Fruit fly (Drosophila melanogaster) whole organism, embryonic: ENCODE data around the gene CG6788.

Experiments
- Ada2b ChIP-seq: fragments of 200-800 bp; sonication (Bioruptor generic); IDR thresholded peaks from 2 replicates; pipeline ENCODE4 v1.3.6; 2022; ENCODE audit warnings: missing biosample characterization, missing genetic modification characterization
- Antp ChIP-seq: fragments of 200-800 bp; sonication (Bioruptor generic); optimal IDR thresholded peaks from 3 replicates; lab custom pipeline; 2016; ENCODE audit warnings: missing biosample characterization, missing genetic modification characterization
- CG10366 ChIP-seq: fragments of 200-800 bp; sonication (Bioruptor generic); IDR thresholded peaks from 2 replicates; pipeline ENCODE4 v1.3.6; 2022; ENCODE audit warnings: missing biosample characterization, missing genetic modification characterization
- CG10979 ChIP-seq: fragments of 200-800 bp; sonication (Bioruptor generic); optimal IDR thresholded peaks from 2 replicates; lab custom pipeline; 2018; ENCODE audit warnings: missing biosample characterization, mild to moderate bottlenecking, missing genetic modification characterization, moderate library complexity
- CG11085 ChIP-seq: fragments of 200-800 bp; sonication (Bioruptor generic); IDR thresholded peaks from 2 replicates; pipeline ENCODE4 v1.3.6; 2022; ENCODE audit warnings: missing biosample characterization, missing genetic modification characterization
- CG11504 ChIP-seq: fragments of 200-800 bp; sonication (Bioruptor generic); optimal IDR thresholded peaks from 3 replicates; lab custom pipeline; 2019; ENCODE audit warnings: missing biosample characterization, mild to moderate bottlenecking, missing genetic modification characterization, moderate library complexity
- CG13775 ChIP-seq: fragments of 200-800 bp; sonication (Bioruptor generic); optimal IDR thresholded peaks from 3 replicates; lab custom pipeline; 2017; ENCODE audit warnings: missing biosample characterization, mild to moderate bottlenecking, missing genetic modification characterization
- CG14441 ChIP-seq: fragments of 200-800 bp; sonication (Bioruptor generic); IDR thresholded peaks from 2 replicates; pipeline ENCODE4 v1.3.6; 2022; ENCODE audit warnings: missing biosample characterization, missing genetic modification characterization
- CG14667 ChIP-seq: fragments of 200-800 bp; sonication (Bioruptor generic); IDR thresholded peaks from 2 replicates; pipeline ENCODE4 v1.3.6; 2022; ENCODE audit warnings: missing biosample characterization, missing genetic modification characterization
- CG15269 ChIP-seq: fragments of 200-800 bp; sonication (Bioruptor generic); optimal IDR thresholded peaks from 2 replicates; lab custom pipeline; 2018; ENCODE audit warnings: missing biosample characterization, mild to moderate bottlenecking, missing genetic modification characterization, moderate library complexity
- CG1832 ChIP-seq: fragments of 200-800 bp; sonication (Bioruptor generic); optimal IDR thresholded peaks from 2 replicates; lab custom pipeline; 2017; ENCODE audit warnings: missing biosample characterization, mild to moderate bottlenecking, missing genetic modification characterization, inconsistent platforms
- CG2875 ChIP-seq: fragments of 200-800 bp; sonication (Bioruptor generic); optimal IDR thresholded peaks from 2 replicates; lab custom pipeline; 2017; ENCODE audit warnings: missing biosample characterization, mild to moderate bottlenecking, missing genetic modification characterization, missing genetic modification reagents
- CG2889 ChIP-seq: fragments of 200-800 bp; sonication (Bioruptor generic); IDR thresholded peaks from 3 replicates; pipeline ENCODE4 v1.3.6; 2022; ENCODE audit warnings: missing biosample characterization, missing genetic modification characterization
- CG3281 ChIP-seq: fragments of 200-800 bp; sonication (Bioruptor generic); optimal IDR thresholded peaks from 3 replicates; lab custom pipeline; 2017; ENCODE audit warnings: missing biosample characterization, mild to moderate bottlenecking, missing genetic modification characterization
- CG4854 ChIP-seq: fragments of 200-800 bp; sonication (Bioruptor generic); optimal IDR thresholded peaks from 2 replicates; lab custom pipeline; 2016; ENCODE audit warnings: missing biosample characterization, missing genetic modification characterization, inconsistent platforms
- CG5245 ChIP-seq: fragments of 200-800 bp; sonication (Bioruptor generic); optimal IDR thresholded peaks from 3 replicates; lab custom pipeline; 2016; ENCODE audit warnings: missing biosample characterization, missing genetic modification characterization
- CG6791 ChIP-seq: fragments of 200-800 bp; sonication (Bioruptor generic); IDR thresholded peaks from 3 replicates; pipeline ENCODE4 v1.3.6; 2022; ENCODE audit warnings: missing biosample characterization, missing genetic modification characterization; ENCODE audit not compliant: partially characterized antibody
- CG7271 ChIP-seq: fragments of 200-800 bp; sonication (Bioruptor generic); optimal IDR thresholded peaks from 2 replicates; lab custom pipeline; 2018; ENCODE audit warnings: missing biosample characterization, mild to moderate bottlenecking, missing genetic modification characterization, moderate library complexity
- CG8290 ChIP-seq, 3 experiments: fragments of 200-800 bp; sonication (Bioruptor generic); optimal IDR thresholded peaks; 2 replicates each; lab custom pipeline; 2016 to 2019; ENCODE audit warnings: missing biosample characterization in 3 of 3, missing genetic modification characterization in 3 of 3, mild to moderate bottlenecking in 2 of 3, moderate library complexity in 1 of 3
- Drgx ChIP-seq: fragments of 200-800 bp; sonication (Bioruptor generic); IDR thresholded peaks from 2 replicates; pipeline ENCODE4 v1.3.6; 2022; ENCODE audit warnings: missing biosample characterization, missing genetic modification characterization
- Eip74EF ChIP-seq, 2 experiments: fragments of 200-800 bp in 1 of 2; fragments of >200 bp in 1 of 2; sonication (Bioruptor generic) in 1 of 2; optimal IDR thresholded peaks; 2 replicates each; lab custom pipeline; 2017 to 2019; ENCODE audit warnings: missing biosample characterization in 2 of 2, missing genetic modification characterization in 2 of 2, mild to moderate bottlenecking in 1 of 2, moderate library complexity in 1 of 2
- HLH4C ChIP-seq: fragments of 200-800 bp; sonication (Bioruptor generic); IDR thresholded peaks from 3 replicates; pipeline ENCODE4 v1.3.6; 2022; ENCODE audit warnings: missing biosample characterization, missing genetic modification characterization; ENCODE audit not compliant: partially characterized antibody
- Hmr ChIP-seq: fragments of 200-800 bp; sonication (Bioruptor generic); optimal IDR thresholded peaks from 3 replicates; lab custom pipeline; 2017; ENCODE audit warnings: mild to moderate bottlenecking, missing biosample characterization, missing genetic modification reagents, missing genetic modification characterization
- Hr51 ChIP-seq, 2 experiments: fragments of 200-800 bp; sonication (Bioruptor generic); optimal IDR thresholded peaks; 2 replicates in 1 of 2; 3 replicates in 1 of 2; lab custom pipeline; 2016 to 2018; ENCODE audit warnings: missing biosample characterization in 2 of 2, missing genetic modification characterization in 2 of 2, mild to moderate bottlenecking in 1 of 2, moderate library complexity in 1 of 2
- Hsf ChIP-seq: fragments of 200-800 bp; sonication (Bioruptor generic); optimal IDR thresholded peaks from 3 replicates; lab custom pipeline; 2016; ENCODE audit warnings: missing biosample characterization, missing genetic modification characterization
- Jarid2 ChIP-seq: fragments of 200-800 bp; sonication (Bioruptor generic); optimal IDR thresholded peaks from 3 replicates; lab custom pipeline; 2017; ENCODE audit warnings: mild to moderate bottlenecking, missing biosample characterization, missing genetic modification reagents, missing genetic modification characterization
- Lim3 ChIP-seq: fragments of 200-800 bp; sonication (Bioruptor generic); IDR thresholded peaks from 2 replicates; pipeline ENCODE4 v1.3.6; 2022; ENCODE audit warnings: missing biosample characterization, missing genetic modification characterization
- Med ChIP-seq: fragments of 200-800 bp; sonication (Bioruptor generic); peaks from one replicate; lab custom pipeline; 2016; ENCODE audit warnings: missing biosample characterization, missing genetic modification characterization, mild to moderate bottlenecking, inconsistent platforms, moderate library complexity
- Mrtf ChIP-seq: fragments of 200-800 bp; sonication (Bioruptor generic); IDR thresholded peaks from 3 replicates; pipeline ENCODE4 v1.3.6; 2022; ENCODE audit warnings: missing biosample characterization, missing genetic modification characterization
- NC2α ChIP-seq: fragments of 200-800 bp; sonication (Bioruptor generic); optimal IDR thresholded peaks from 2 replicates; lab custom pipeline; 2016; ENCODE audit warnings: missing biosample characterization, missing genetic modification characterization
- Nf-YB ChIP-seq: fragments of 200-800 bp; sonication (Bioruptor generic); optimal IDR thresholded peaks from 3 replicates; lab custom pipeline; 2019; ENCODE audit warnings: missing biosample characterization, mild to moderate bottlenecking, missing genetic modification characterization, moderate library complexity
- Rfx ChIP-seq: fragments of 200-800 bp; sonication (Bioruptor generic); IDR thresholded peaks from 2 replicates; pipeline ENCODE4 v1.3.6; 2022; ENCODE audit warnings: missing biosample characterization, missing genetic modification characterization
- Xbp1 ChIP-seq: fragments of 200-800 bp; sonication (Bioruptor generic); optimal IDR thresholded peaks from 3 replicates; lab custom pipeline; 2016; ENCODE audit warnings: missing biosample characterization, mild to moderate bottlenecking, missing genetic modification characterization
- br ChIP-seq: fragments of >200 bp; optimal IDR thresholded peaks from 2 replicates; lab custom pipeline; 2017
- da ChIP-seq: fragments of 200-800 bp; sonication (Bioruptor generic); optimal IDR thresholded peaks from 2 replicates; lab custom pipeline; 2016; ENCODE audit warnings: missing biosample characterization, missing genetic modification characterization
- dpn ChIP-seq, 2 experiments: fragments of 200-800 bp; sonication (Bioruptor generic); optimal IDR thresholded peaks; 3 replicates each; lab custom pipeline; 2016; ENCODE audit warnings: missing biosample characterization in 2 of 2, missing genetic modification characterization in 2 of 2
- emc ChIP-seq: fragments of 200-800 bp; sonication (Bioruptor generic); optimal IDR thresholded peaks from 2 replicates; lab custom pipeline; 2016; ENCODE audit warnings: missing biosample characterization, missing genetic modification characterization
- gcm ChIP-seq: fragments of 200-800 bp; sonication (Bioruptor generic); optimal IDR thresholded peaks from 2 replicates; lab custom pipeline; 2019; ENCODE audit warnings: missing biosample characterization, mild to moderate bottlenecking, missing genetic modification characterization, moderate library complexity
- hkb ChIP-seq, 2 experiments: fragments of 200-800 bp in 1 of 2; fragments of >200 bp in 1 of 2; sonication (Bioruptor generic) in 1 of 2; IDR thresholded peaks in 1 of 2; optimal IDR thresholded peaks in 1 of 2; 2 replicates each; pipeline versions ENCODE4 v1.3.6 to Lab custom; 2017 to 2022; ENCODE audit warnings: missing biosample characterization in 1 of 2, missing genetic modification characterization in 1 of 2
- lab ChIP-seq: fragments of 200-800 bp; sonication (Bioruptor generic); optimal IDR thresholded peaks from 3 replicates; lab custom pipeline; 2017; ENCODE audit warnings: missing biosample characterization, missing genetic modification characterization, mild to moderate bottlenecking, moderate library complexity, missing genetic modification reagents
- lilli ChIP-seq: fragments of 200-800 bp; sonication (Bioruptor generic); optimal IDR thresholded peaks from 3 replicates; lab custom pipeline; 2016; ENCODE audit warnings: missing biosample characterization, missing genetic modification characterization
- pfk ChIP-seq: fragments of 200-800 bp; sonication (Bioruptor generic); optimal IDR thresholded peaks from 2 replicates; lab custom pipeline; 2018; ENCODE audit warnings: missing biosample characterization, mild to moderate bottlenecking, missing genetic modification characterization, moderate library complexity
- pnt ChIP-seq: fragments of 200-800 bp; sonication (Bioruptor generic); optimal IDR thresholded peaks from 3 replicates; lab custom pipeline; 2016; ENCODE audit warnings: missing biosample characterization, missing genetic modification characterization
- seq ChIP-seq: fragments of 200-800 bp; sonication (Bioruptor generic); IDR thresholded peaks from 2 replicates; pipeline ENCODE4 v1.3.6; 2022; ENCODE audit warnings: missing biosample characterization, missing genetic modification characterization
- sima ChIP-seq: fragments of 200-800 bp; sonication (Bioruptor generic); optimal IDR thresholded peaks from 2 replicates; lab custom pipeline; 2016; ENCODE audit warnings: missing biosample characterization, missing genetic modification characterization
- tap ChIP-seq: fragments of 200-800 bp; optimal IDR thresholded peaks from 3 replicates; lab custom pipeline; 2019; ENCODE audit warnings: missing biosample characterization, mild to moderate bottlenecking, missing genetic modification characterization, moderate library complexity
- unc-4 ChIP-seq: fragments of 200-800 bp; sonication (Bioruptor generic); IDR thresholded peaks from 2 replicates; pipeline ENCODE4 v1.3.6; 2022; ENCODE audit warnings: missing biosample characterization, missing genetic modification characterization; ENCODE audit not compliant: partially characterized antibody
- wor ChIP-seq: fragments of 200-800 bp; sonication (Bioruptor generic); IDR thresholded peaks from 2 replicates; pipeline ENCODE4 v1.3.6; 2022; ENCODE audit warnings: missing biosample characterization, missing genetic modification characterization

CG6788 gene

dm6 chrX:17856458-17857277 lies 31.3 kb upstream of the CG6788 start, which contains the start of gene Srx (continued):
- TF ChIP-seq dpn (GFP tag; optimal IDR thresholded peaks at IDR 0.05; lab: Kevin White, UChicago) (peak in 1 of 2 experiments; percentile 33), pfk (no peak), CG11504 (no peak), Hsf (GFP tag; lab: Kevin White, UChicago) (no peak), CG15269 (tag; lab: Kevin White, UChicago) (peak; percentile 48), Hmr (GFP tag; lab: Kevin White, UChicago) (peak; percentile 2), NC2α (GFP tag; lab: Kevin White, UChicago) (no peak), CG6791 (GFP tag; lab: Robert Waterston, UW) (no peak), br (lab: Kevin White, UChicago) (no peak), CG13775 (GFP tag; lab: Kevin White, UChicago) (peak; percentile 3), CG2889 (GFP tag; lab: Robert Waterston, UW) (no peak), Drgx (GFP tag; lab: Robert Waterston, UW) (peak; percentile 39; the same call in 1 of the 2 replicates), gcm (GFP tag; lab: Kevin White, UChicago) (no peak), CG2875 (no peak), unc-4 (GFP tag; lab: Robert Waterston, UW) (no peak), Xbp1 (peak; percentile 2), CG1832 (GFP tag; lab: Kevin White, UChicago) (no peak), CG7271 (no peak), CG8290 (GFP tag; optimal IDR thresholded peaks at IDR 0.05; lab: Kevin White, UChicago) (no peak), CG8290 (tag; optimal IDR thresholded peaks at IDR 0.05; lab: Kevin White, UChicago) (peak in 1 of 2 experiments; percentile 15), CG4854 (GFP tag; lab: Kevin White, UChicago) (no peak), HLH4C (GFP tag; lab: Robert Waterston, UW) (no peak), CG11085 (GFP tag; lab: Robert Waterston, UW) (no peak), wor (GFP tag; lab: Robert Waterston, UW) (no peak), Ada2b (GFP tag; lab: Robert Waterston, UW) (no peak), hkb (optimal IDR thresholded peaks at IDR 0.05; lab: Kevin White, UChicago) (no peak), hkb (GFP tag; IDR thresholded peaks at IDR 0.05; lab: Robert Waterston, UW) (no peak), Lim3 (no peak), Antp (GFP tag; lab: Kevin White, UChicago) (peak; percentile 11), lilli (GFP tag; lab: Kevin White, UChicago) (peak; percentile 10), Hr51 (GFP tag; optimal IDR thresholded peaks at IDR 0.05; lab: Kevin White, UChicago) (peak in 1 of 2 experiments; percentile 25), Nf-YB (no peak), CG14667 (GFP tag; lab: Robert Waterston, UW) (no peak), CG10979 (no peak), Med (GFP tag; lab: Kevin White, UChicago) (peak; percentile 50), CG14441 (0 out of 2 replicates have a peak, but pooled peaks have one; percentile 33), pnt (GFP tag; lab: Kevin White, UChicago) (no peak), Eip74EF (GFP tag; optimal IDR thresholded peaks at IDR 0.05; lab: Kevin White, UChicago) (no peak), CG3281 (GFP tag; lab: Kevin White, UChicago) (peak; percentile 7), emc (no peak), lab (GFP tag; lab: Kevin White, UChicago) (no peak), Mrtf (GFP tag; lab: Robert Waterston, UW) (no peak), CG5245 (GFP tag; lab: Kevin White, UChicago) (no peak), tap (tag; lab: Kevin White, UChicago) (no peak), seq (no peak), CG10366 (no peak), da (GFP tag; lab: Kevin White, UChicago) (no peak), Jarid2 (GFP tag; lab: Kevin White, UChicago) (no peak), sima (GFP tag; lab: Kevin White, UChicago) (no peak), Rfx (peak; percentile 29; the same call in 1 of the 2 replicates)
